Worm (Caenorhabditis elegans): ENCODE data around the gene grl-14.

DNA sequence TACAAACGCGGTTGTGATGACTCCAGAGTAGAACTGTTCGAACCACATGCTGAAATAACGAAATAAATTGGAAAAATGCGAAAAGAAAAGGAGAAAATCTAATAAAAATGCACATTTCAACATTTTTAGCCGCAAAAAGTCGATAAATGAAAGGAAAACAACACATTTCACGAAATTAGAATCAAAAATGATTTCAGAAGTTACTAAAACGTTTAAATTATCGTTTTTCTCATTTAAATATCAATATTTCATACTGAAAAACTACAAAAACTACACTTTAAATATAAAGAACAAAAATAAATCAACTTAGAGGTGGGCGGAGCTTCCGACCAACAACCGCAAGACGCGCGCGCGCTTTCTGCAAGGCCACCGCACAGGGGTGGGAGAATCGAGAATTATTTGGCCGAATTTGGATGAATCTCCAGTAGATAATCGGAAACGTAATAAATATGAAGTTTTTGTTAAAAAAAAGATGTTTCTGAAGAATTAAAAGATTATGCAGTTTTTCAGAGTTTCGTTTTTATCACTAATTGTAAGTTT lies 26.6 kb downstream of the grl-14 start, which contains the start of gene ndua-1:
- TF ChIP-seq nhr-42 (GFP tag; IDR thresholded peaks at IDR 0.05) (no peak), nhr-25 (tag; optimal IDR thresholded peaks at IDR 0.05; ENCODE audit: borderline replicate concordance, insufficient read depth) (no peak), unc-62 (GFP tag; optimal IDR thresholded peaks at IDR 0.05 in 1 of 2) (no peak), unc-62 (tag; optimal IDR thresholded peaks at IDR 0.05) (no peak), egl-27 (tag; optimal IDR thresholded peaks at IDR 0.05) (no peak), ZK337.2 (GFP tag; IDR thresholded peaks at IDR 0.05) (no peak), aly-2 (tag; optimal IDR thresholded peaks at IDR 0.05) (no peak), nhr-76 (tag; optimal IDR thresholded peaks at IDR 0.05) (no peak), ama-1 (optimal IDR thresholded peaks at IDR 0.05) (no peak), spr-1 (tag; optimal IDR thresholded peaks at IDR 0.05) (no peak), snpc-4 (tag; optimal IDR thresholded peaks at IDR 0.05) (no peak), nhr-237 (tag; optimal IDR thresholded peaks at IDR 0.05) (no peak), unc-39 (tag; optimal IDR thresholded peaks at IDR 0.05) (no peak), vab-7 (GFP tag; IDR thresholded peaks at IDR 0.05) (no peak), fkh-10 (GFP tag; optimal IDR thresholded peaks at IDR 0.05) (no peak)

All from whole organism, L4 larva.